Fruit fly (Drosophila melanogaster) whole organism, embryonic: Measurements from ENCODE around the gene Blos4.

Experiments used
- Adf1 ChIP-seq: fragments of 200-800 bp; sonication (Bioruptor generic); IDR thresholded peaks from 2 replicates; pipeline ENCODE4 v1.3.6; 2022; ENCODE audit warnings: missing biosample characterization, missing genetic modification characterization
- C15 ChIP-seq: fragments of 200-800 bp; sonication (Bioruptor generic); IDR thresholded peaks from 3 replicates; pipeline ENCODE4 v1.3.6; 2022; ENCODE audit warnings: missing biosample characterization, missing genetic modification characterization
- CG11456 ChIP-seq: fragments of 200-800 bp; sonication (Bioruptor generic); IDR thresholded peaks from 3 replicates; pipeline ENCODE4 v1.3.6; 2022; ENCODE audit warnings: missing biosample characterization, missing genetic modification characterization
- CG11560 ChIP-seq: fragments of 200-800 bp; sonication (Bioruptor generic); IDR thresholded peaks from 3 replicates; pipeline ENCODE4 v1.3.6; 2022; ENCODE audit warnings: missing biosample characterization, missing genetic modification characterization
- CG12155 ChIP-seq: fragments of 200-800 bp; sonication (Bioruptor generic); optimal IDR thresholded peaks from 3 replicates; lab custom pipeline; 2016; ENCODE audit warnings: missing biosample characterization, missing genetic modification characterization
- CG14965 ChIP-seq: fragments of 200-800 bp; sonication (Bioruptor generic); optimal IDR thresholded peaks from 2 replicates; lab custom pipeline; 2016; ENCODE audit warnings: missing biosample characterization, missing genetic modification characterization, borderline replicate concordance
- CG18764 ChIP-seq: fragments of 200-800 bp; sonication (Bioruptor generic); optimal IDR thresholded peaks from 3 replicates; lab custom pipeline; 2016; ENCODE audit warnings: missing biosample characterization, missing genetic modification characterization
- CG2116 ChIP-seq: fragments of 200-800 bp; sonication (Bioruptor generic); optimal IDR thresholded peaks from 3 replicates; lab custom pipeline; 2018; ENCODE audit warnings: missing biosample characterization, mild to moderate bottlenecking, missing genetic modification characterization
- CG4424 ChIP-seq: fragments of 200-800 bp; sonication (Bioruptor generic); optimal IDR thresholded peaks from 3 replicates; lab custom pipeline; 2016; ENCODE audit warnings: missing biosample characterization, missing genetic modification characterization
- CG9609 ChIP-seq: fragments of 200-800 bp; sonication (Bioruptor generic); optimal IDR thresholded peaks from 3 replicates; lab custom pipeline; 2016; ENCODE audit warnings: missing biosample characterization, missing genetic modification characterization
- Dek ChIP-seq: fragments of 200-800 bp; sonication (Bioruptor generic); optimal IDR thresholded peaks from 3 replicates; lab custom pipeline; 2019; ENCODE audit warnings: missing biosample characterization, mild to moderate bottlenecking, missing genetic modification characterization, moderate library complexity
- Drgx ChIP-seq: fragments of 200-800 bp; sonication (Bioruptor generic); IDR thresholded peaks from 2 replicates; pipeline ENCODE4 v1.3.6; 2022; ENCODE audit warnings: missing biosample characterization, missing genetic modification characterization
- Ets65A ChIP-seq: fragments of 200-800 bp; sonication (Bioruptor generic); peaks from one replicate; lab custom pipeline; 2016; ENCODE audit warnings: missing biosample characterization, missing genetic modification characterization
- Fer1 ChIP-seq: fragments of 200-800 bp; sonication (Bioruptor generic); optimal IDR thresholded peaks from 2 replicates; lab custom pipeline; 2017; ENCODE audit warnings: missing biosample characterization, mild to moderate bottlenecking, missing genetic modification characterization
- HLH4C ChIP-seq: fragments of 200-800 bp; sonication (Bioruptor generic); IDR thresholded peaks from 3 replicates; pipeline ENCODE4 v1.3.6; 2022; ENCODE audit warnings: missing biosample characterization, missing genetic modification characterization; ENCODE audit not compliant: partially characterized antibody
- MESR4 ChIP-seq: fragments of 200-800 bp; sonication (Bioruptor generic); optimal IDR thresholded peaks from 2 replicates; lab custom pipeline; 2018; ENCODE audit warnings: missing biosample characterization, mild to moderate bottlenecking, missing genetic modification characterization, moderate library complexity
- bsh ChIP-seq, 2 experiments: fragments of 200-800 bp; sonication (Bioruptor generic); optimal IDR thresholded peaks; 2 replicates each; lab custom pipeline; 2017 to 2018; ENCODE audit warnings: mild to moderate bottlenecking in 2 of 2, missing biosample characterization in 2 of 2, missing genetic modification characterization in 2 of 2, moderate library complexity in 1 of 2
- hb ChIP-seq: fragments of 200-800 bp; sonication (Bioruptor generic); IDR thresholded peaks from 3 replicates; pipeline ENCODE4 v1.3.6; 2022; ENCODE audit warnings: missing biosample characterization, missing genetic modification characterization; ENCODE audit not compliant: partially characterized antibody
- lbe ChIP-seq: fragments of 200-800 bp; sonication (Bioruptor generic); optimal IDR thresholded peaks from 2 replicates; lab custom pipeline; 2016; ENCODE audit warnings: missing biosample characterization, mild to moderate bottlenecking, missing genetic modification characterization
- nerfin-2 ChIP-seq: fragments of 200-800 bp; sonication (Bioruptor generic); IDR thresholded peaks from 2 replicates; pipeline ENCODE4 v1.3.6; 2022; ENCODE audit warnings: missing biosample characterization, missing genetic modification characterization; ENCODE audit not compliant: partially characterized antibody
- nmo ChIP-seq: fragments of 200-800 bp; sonication (Bioruptor generic); optimal IDR thresholded peaks from 2 replicates; lab custom pipeline; 2018; ENCODE audit warnings: missing biosample characterization, mild to moderate bottlenecking, missing genetic modification characterization, moderate library complexity
- nom ChIP-seq: fragments of 200-800 bp; sonication (Bioruptor generic); optimal IDR thresholded peaks from 2 replicates; lab custom pipeline; 2017; ENCODE audit warnings: missing biosample characterization, missing genetic modification characterization, mild to moderate bottlenecking, moderate library complexity, missing genetic modification reagents
- pzg ChIP-seq: fragments of 200-800 bp; sonication (Bioruptor generic); optimal IDR thresholded peaks from 3 replicates; lab custom pipeline; 2018; ENCODE audit warnings: missing biosample characterization, mild to moderate bottlenecking, missing genetic modification characterization, moderate library complexity
- sc ChIP-seq, 3 experiments: fragments of >200 bp in 2 of 3; fragments of 200-800 bp in 1 of 3; sonication (Bioruptor generic) in 1 of 3; optimal IDR thresholded peaks; 2 replicates in 2 of 3; 3 replicates in 1 of 3; lab custom pipeline; 2017; ENCODE audit warnings: mild to moderate bottlenecking in 1 of 3, missing biosample characterization in 1 of 3, missing genetic modification characterization in 1 of 3, missing genetic modification reagents in 1 of 3
- tio ChIP-seq: fragments of 200-800 bp; sonication (Bioruptor generic); optimal IDR thresholded peaks from 2 replicates; lab custom pipeline; 2017; ENCODE audit warnings: missing biosample characterization, missing genetic modification characterization, inconsistent platforms
- trem ChIP-seq: fragments of 200-800 bp; optimal IDR thresholded peaks from 3 replicates; lab custom pipeline; 2019; ENCODE audit warnings: missing biosample characterization, mild to moderate bottlenecking, missing genetic modification characterization, moderate library complexity
- zen ChIP-seq: fragments of 200-800 bp; sonication (Bioruptor generic); optimal IDR thresholded peaks from 3 replicates; lab custom pipeline; 2018; ENCODE audit warnings: missing biosample characterization, mild to moderate bottlenecking, missing genetic modification characterization, moderate library complexity

Gene Blos4

dm6 chr3L:10918454-10918853 is 39.6 kb downstream of the Blos4 start (continued):
- TF ChIP-seq CG11560 (tag; lab: Robert Waterston, UW): 0 out of 3 replicates have a peak, but pooled peaks have one; percentile 12

- TF ChIP-seq bsh (GFP tag; optimal IDR thresholded peaks at IDR 0.05; lab: Kevin White, UChicago) (peak in 1 of 2 experiments; percentile 52), MESR4 (GFP tag; lab: Kevin White, UChicago) (no peak), nom (GFP tag; lab: Kevin White, UChicago) (peak; percentile 9), C15 (GFP tag; lab: Robert Waterston, UW) (no peak), Adf1 (no peak), nerfin-2 (GFP tag; lab: Robert Waterston, UW) (no peak), Drgx (GFP tag; lab: Robert Waterston, UW) (peak; percentile 33; the same call in 1 of the 2 replicates), zen (tag; lab: Kevin White, UChicago) (no peak), sc (optimal IDR thresholded peaks at IDR 0.05; lab: Kevin White, UChicago) (no peak), sc (GFP tag; optimal IDR thresholded peaks at IDR 0.05; lab: Kevin White, UChicago) (no peak), CG14965 (no peak)
Observed at dm6 chr3L:10922973-10923372, 44.1 kb downstream of the Blos4 start.

- TF ChIP-seq pzg (GFP tag; lab: Kevin White, UChicago): no peak
Observed at dm6 chr3L:10924683-10925082, 45.8 kb downstream of the Blos4 start.

dm6 chr3L:10927349-10927748 is 48.5 kb downstream of the Blos4 start:
- TF ChIP-seq CG2116 (GFP tag; lab: Kevin White, UChicago): no peak
- no peak for TF ChIP-seq CG18764 (GFP tag; lab: Kevin White, UChicago)
- no peak for TF ChIP-seq CG9609 (GFP tag; lab: Kevin White, UChicago)
- TF ChIP-seq hb (GFP tag; lab: Robert Waterston, UW): no peak
- TF ChIP-seq Dek (tag; lab: Kevin White, UChicago): no peak
- no peak for TF ChIP-seq CG12155 (GFP tag; lab: Kevin White, UChicago)
- TF ChIP-seq nmo (GFP tag; lab: Kevin White, UChicago): no peak

- TF ChIP-seq tio (no peak), Drgx (GFP tag; lab: Robert Waterston, UW) (peak; percentile 70), bsh (GFP tag; optimal IDR thresholded peaks at IDR 0.05; lab: Kevin White, UChicago) (peak in 1 of 2 experiments; percentile 40)
Observed at dm6 chr3L:10927953-10928352, 49.1 kb downstream of the Blos4 start.

- TF ChIP-seq Drgx (GFP tag; lab: Robert Waterston, UW) (peak; percentile 70; the same call in 1 of the 2 replicates), Fer1 (GFP tag; lab: Kevin White, UChicago) (no peak), CG11456 (no peak), nom (GFP tag; lab: Kevin White, UChicago) (peak; percentile 90), HLH4C (GFP tag; lab: Robert Waterston, UW) (no peak), Ets65A (GFP tag; lab: Kevin White, UChicago) (peak; percentile 5), CG4424 (GFP tag; lab: Kevin White, UChicago) (no peak), trem (tag; lab: Kevin White, UChicago) (no peak), lbe (GFP tag; lab: Kevin White, UChicago) (peak; percentile 40)
Observed at dm6 chr3L:10928801-10929200, 49.9 kb downstream of the Blos4 start.
